Fruit fly (Drosophila melanogaster): ENCODE results near the gene CG9626.

CG9626 gene

DNA sequence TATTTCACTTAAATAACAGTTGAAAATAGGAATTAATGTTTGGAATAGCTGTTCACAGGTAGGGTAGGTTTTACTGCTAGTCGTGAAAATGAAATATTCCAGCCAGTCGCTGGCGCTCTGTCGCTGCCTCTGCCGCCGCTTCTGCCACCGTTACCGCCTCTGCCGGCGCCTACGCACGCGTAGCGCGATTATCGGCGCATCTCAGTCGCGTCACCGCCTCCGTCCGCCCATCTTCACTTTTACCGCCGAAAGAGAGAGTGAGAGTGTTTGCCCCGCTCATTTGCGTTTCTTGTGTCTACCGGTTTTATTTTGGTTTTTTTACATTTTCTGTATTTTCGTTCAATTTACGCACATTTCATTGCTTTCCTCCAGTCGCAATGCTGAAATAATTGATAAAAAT is 49.2 kb downstream of the CG9626 start:
- TF ChIP-seq CG7101 (tag; optimal IDR thresholded peaks at IDR 0.05) (no peak), CG11617 (GFP tag; optimal IDR thresholded peaks at IDR 0.05) (no peak), CG14711 (tag; optimal IDR thresholded peaks at IDR 0.05) (no peak), pad (GFP tag; optimal IDR thresholded peaks at IDR 0.05) (no peak), Mnt (GFP tag; optimal IDR thresholded peaks at IDR 0.05) (no peak), bab1 (GFP tag; optimal IDR thresholded peaks at IDR 0.05) (no peak)

DNA sequence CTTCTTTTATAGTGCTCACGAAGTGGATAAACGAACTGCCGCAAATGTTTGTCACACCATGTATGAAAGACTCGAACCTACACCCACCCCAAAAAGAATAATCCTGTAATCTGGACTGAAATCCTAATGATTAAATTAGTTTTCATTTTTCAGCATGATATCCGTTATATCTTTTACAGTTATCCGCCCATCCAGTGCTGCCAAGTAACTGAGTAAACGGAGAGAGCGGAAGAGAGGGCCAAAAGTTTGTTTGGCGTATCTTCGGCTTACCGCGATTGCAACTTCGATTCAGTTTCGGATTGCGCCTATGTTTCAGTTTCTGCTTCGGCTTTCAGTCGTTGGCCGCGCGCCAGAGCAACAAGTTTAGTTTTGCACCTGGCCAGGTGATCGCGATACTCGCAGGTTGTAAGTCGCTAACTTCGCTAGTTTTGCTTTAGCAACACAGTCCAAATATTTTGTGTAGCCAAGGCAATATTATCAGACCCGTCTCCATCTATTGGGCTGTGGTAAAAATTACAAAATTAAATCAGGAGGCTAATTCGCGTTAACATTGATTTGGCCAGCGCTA is 50.5 kb downstream of the CG9626 start, which contains the start of gene mtg:
Gene mtg (plus strand): TSS at position 332 of the 568 bp plus-strand sequence.
- TF ChIP-seq CG12768 (GFP tag; optimal IDR thresholded peaks at IDR 0.05) = no peak
- TF ChIP-seq CG33017 (tag; optimal IDR thresholded peaks at IDR 0.05) = no peak
- TF ChIP-seq ovo (GFP tag; optimal IDR thresholded peaks at IDR 0.05) = no peak

DNA sequence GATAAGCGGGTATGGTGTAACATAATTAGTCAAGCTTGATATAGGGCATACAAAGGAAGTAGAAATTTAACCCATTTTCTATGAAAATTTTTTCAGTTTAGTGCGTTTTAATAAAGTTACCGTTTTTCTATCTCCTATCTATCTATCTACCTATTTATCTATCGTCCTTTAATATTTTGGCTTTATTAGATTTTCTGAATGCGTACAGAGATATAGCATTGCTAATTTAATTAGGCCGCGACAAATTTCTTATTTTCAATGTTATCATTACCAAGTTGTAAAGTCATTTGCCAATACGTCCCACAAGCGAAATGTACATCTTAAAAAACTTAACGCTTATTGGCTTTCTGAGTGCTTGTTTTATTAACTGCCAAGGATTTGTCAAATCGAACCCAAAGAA is 52.6 kb downstream of the CG9626 start, which contains the start of gene CG15864:
Gene CG15864 (plus strand): TSS at position 301 of the 400 bp plus-strand sequence.
- TF ChIP-seq CG33017 (tag; optimal IDR thresholded peaks at IDR 0.05) = no peak
- no peak for TF ChIP-seq CG7101 (tag; optimal IDR thresholded peaks at IDR 0.05)
- no peak for TF ChIP-seq CG7045 (GFP tag; optimal IDR thresholded peaks at IDR 0.05)
- no peak for TF ChIP-seq cic (GFP tag; optimal IDR thresholded peaks at IDR 0.05)
- no peak for TF ChIP-seq Clk (GFP tag; optimal IDR thresholded peaks at IDR 0.05)
- TF ChIP-seq tj (GFP tag; optimal IDR thresholded peaks at IDR 0.05) = no peak
- no peak for TF ChIP-seq bab1 (GFP tag; optimal IDR thresholded peaks at IDR 0.05)
- no peak for TF ChIP-seq CG11617 (GFP tag; optimal IDR thresholded peaks at IDR 0.05)
- TF ChIP-seq ovo (GFP tag; optimal IDR thresholded peaks at IDR 0.05) = no peak

Data from whole organism, adult.